Worm (Caenorhabditis elegans): Measurements from ENCODE around the gene pbo-5.

- TF ChIP-seq athp-1 (tag; optimal IDR thresholded peaks at IDR 0.05): no peak
- no peak for TF ChIP-seq F55B11.4 (tag; optimal IDR thresholded peaks at IDR 0.05; ENCODE audit: borderline replicate concordance, insufficient read depth)
- no peak for TF ChIP-seq Y79H2A.3 (GFP tag; conservative IDR thresholded peaks at IDR 0.05)
- no peak for TF ChIP-seq B0261.1 (tag; optimal IDR thresholded peaks at IDR 0.05)
- no peak for TF ChIP-seq ceh-27 (GFP tag; optimal IDR thresholded peaks at IDR 0.05)
- no peak for TF ChIP-seq attf-6 (GFP tag; IDR thresholded peaks at IDR 0.05)
Observed at ce11 chrV:20868329-20868728, 47.0 kb upstream of the pbo-5 start, which contains the start of gene F31D4.8.

Measured in whole organism, young adult.